Worm (Caenorhabditis elegans) whole organism, L2 larva: ENCODE data around the gene R02E12.4.

Source experiments
- C34F6.9 ChIP-seq: fragments of 150-350 bp; optimal IDR thresholded peaks from 2 replicates; lab custom pipeline; 2014; ENCODE audit warnings: missing biosample characterization, missing genetic modification characterization
- F13H6.1 ChIP-seq: sonication (generic microtip); optimal IDR thresholded peaks from 2 replicates; lab custom pipeline; 2016; ENCODE audit warnings: missing genetic modification characterization, missing compliant biosample characterization
- R02D3.7 ChIP-seq: fragments of 150-350 bp; optimal IDR thresholded peaks from 2 replicates; lab custom pipeline; 2014; ENCODE audit warnings: missing biosample characterization, missing genetic modification characterization
- ZK546.5 ChIP-seq: sonication (generic microtip); optimal IDR thresholded peaks from 2 replicates; lab custom pipeline; 2017; ENCODE audit warnings: missing biosample characterization, missing genetic modification characterization
- aly-2 ChIP-seq: fragments of 150-350 bp; optimal IDR thresholded peaks from 2 replicates; lab custom pipeline; 2014; ENCODE audit warnings: missing biosample characterization, missing genetic modification characterization
- blmp-1 ChIP-seq: sonication (generic microtip); optimal IDR thresholded peaks from 2 replicates; lab custom pipeline; 2017; ENCODE audit warnings: missing genetic modification characterization, mild to moderate bottlenecking, missing compliant biosample characterization, antibody characterized with exemption, moderate library complexity; ENCODE audit not compliant: insufficient read depth
- ceh-16 ChIP-seq: fragments of 150-350 bp; optimal IDR thresholded peaks from 2 replicates; lab custom pipeline; 2014; ENCODE audit warnings: missing biosample characterization, missing genetic modification characterization
- ceh-82 ChIP-seq: fragments of 150-350 bp; optimal IDR thresholded peaks from 2 replicates; lab custom pipeline; 2014; ENCODE audit warnings: missing biosample characterization, missing genetic modification characterization
- crh-2 ChIP-seq: sonication (generic microtip); optimal IDR thresholded peaks from 2 replicates; lab custom pipeline; 2017; ENCODE audit warnings: missing biosample characterization, missing genetic modification characterization
- egl-27 ChIP-seq: sonication (generic microtip); optimal IDR thresholded peaks from 3 replicates; lab custom pipeline; 2017; ENCODE audit warnings: missing biosample characterization, missing genetic modification reagents, missing genetic modification characterization
- elt-1 ChIP-seq: fragments of 150-350 bp; optimal IDR thresholded peaks from 2 replicates; lab custom pipeline; 2014; ENCODE audit warnings: missing biosample characterization, missing genetic modification characterization
- elt-3 ChIP-seq: sonication (generic microtip); optimal IDR thresholded peaks from 2 replicates; lab custom pipeline; 2017; ENCODE audit warnings: missing biosample characterization, missing genetic modification characterization
- fos-1 ChIP-seq: fragments of 150-350 bp; optimal IDR thresholded peaks from 2 replicates; lab custom pipeline; 2014; ENCODE audit warnings: missing biosample characterization, missing genetic modification characterization
- gmeb-1 ChIP-seq: fragments of 150-350 bp; optimal IDR thresholded peaks from 2 replicates; lab custom pipeline; 2014; ENCODE audit warnings: missing biosample characterization, missing genetic modification characterization
- lin-11 ChIP-seq: fragments of 150-350 bp; sonication (generic microtip); optimal IDR thresholded peaks from 2 replicates; lab custom pipeline; 2014; ENCODE audit warnings: missing biosample characterization, missing genetic modification characterization, inconsistent platforms, mixed read lengths
- lin-13 ChIP-seq: fragments of 150-350 bp; optimal IDR thresholded peaks from 2 replicates; lab custom pipeline; 2014; ENCODE audit warnings: missing biosample characterization, missing genetic modification reagents, missing genetic modification characterization
- lsy-2 ChIP-seq, 2 experiments: fragments of 150-350 bp in 1 of 2; sonication (generic microtip) in 1 of 2; optimal IDR thresholded peaks; 2 replicates each; lab custom pipeline; 2014 to 2017; ENCODE audit warnings: missing biosample characterization in 2 of 2, missing genetic modification characterization in 2 of 2
- mab-5 ChIP-seq: fragments of 150-350 bp; optimal IDR thresholded peaks from 2 replicates; lab custom pipeline; 2014; ENCODE audit warnings: missing biosample characterization, missing genetic modification characterization
- mbf-1 ChIP-seq: sonication (generic microtip); optimal IDR thresholded peaks from 2 replicates; lab custom pipeline; 2017; ENCODE audit warnings: missing biosample characterization, missing genetic modification characterization
- mdl-1 ChIP-seq, 2 experiments: fragments of 150-350 bp in 1 of 2; sonication (generic microtip) in 1 of 2; optimal IDR thresholded peaks; 2 replicates each; lab custom pipeline; 2017; ENCODE audit warnings: missing biosample characterization in 2 of 2, missing genetic modification characterization in 2 of 2
- nhr-10 ChIP-seq: sonication (generic microtip); optimal IDR thresholded peaks from 2 replicates; lab custom pipeline; 2017; ENCODE audit warnings: missing biosample characterization, missing genetic modification characterization
- nhr-12 ChIP-seq: fragments of 150-350 bp; optimal IDR thresholded peaks from 2 replicates; lab custom pipeline; 2014; ENCODE audit warnings: missing biosample characterization, missing genetic modification characterization
- nhr-129 ChIP-seq: fragments of 150-350 bp; optimal IDR thresholded peaks from 2 replicates; lab custom pipeline; 2014; ENCODE audit warnings: missing biosample characterization, missing genetic modification characterization
- nhr-21 ChIP-seq: fragments of 150-350 bp; optimal IDR thresholded peaks from 2 replicates; lab custom pipeline; 2014; ENCODE audit warnings: missing biosample characterization, missing genetic modification characterization
- nhr-23 ChIP-seq: fragments of 150-350 bp; optimal IDR thresholded peaks from 2 replicates; lab custom pipeline; 2014; ENCODE audit warnings: missing biosample characterization, missing genetic modification reagents, missing genetic modification characterization
- nhr-237 ChIP-seq: fragments of 150-350 bp; optimal IDR thresholded peaks from 2 replicates; lab custom pipeline; 2014; ENCODE audit warnings: missing biosample characterization, missing genetic modification characterization
- nhr-25 ChIP-seq: fragments of 150-350 bp; sonication (generic microtip); optimal IDR thresholded peaks from 3 replicates; lab custom pipeline; 2014; ENCODE audit warnings: missing biosample characterization, missing genetic modification characterization
- nhr-6 ChIP-seq: fragments of 150-350 bp; optimal IDR thresholded peaks from 2 replicates; lab custom pipeline; 2014; ENCODE audit warnings: missing biosample characterization, missing genetic modification characterization
- nhr-77 ChIP-seq: fragments of 150-350 bp; optimal IDR thresholded peaks from 2 replicates; lab custom pipeline; 2014; ENCODE audit warnings: missing biosample characterization, missing genetic modification characterization
- peb-1 ChIP-seq: fragments of 150-350 bp; optimal IDR thresholded peaks from 2 replicates; lab custom pipeline; 2014; ENCODE audit warnings: missing biosample characterization, missing genetic modification characterization
- sem-4 ChIP-seq: fragments of 150-350 bp; optimal IDR thresholded peaks from 2 replicates; lab custom pipeline; 2014; ENCODE audit warnings: missing biosample characterization, missing genetic modification reagents, missing genetic modification characterization
- skn-1 ChIP-seq: sonication (generic microtip); optimal IDR thresholded peaks from 2 replicates; lab custom pipeline; 2017; ENCODE audit warnings: missing biosample characterization, missing genetic modification characterization
- sma-3 ChIP-seq: sonication (generic microtip); optimal IDR thresholded peaks from 2 replicates; lab custom pipeline; 2016; ENCODE audit warnings: missing genetic modification reagents, missing genetic modification characterization, missing compliant biosample characterization
- sma-9 ChIP-seq, 2 experiments: fragments of 150-350 bp in 1 of 2; sonication (generic microtip) in 1 of 2; optimal IDR thresholded peaks; 2 replicates each; lab custom pipeline; 2014 to 2016; ENCODE audit warnings: missing genetic modification characterization in 2 of 2, mild to moderate bottlenecking in 1 of 2, missing biosample characterization in 1 of 2, missing compliant biosample characterization in 1 of 2, missing genetic modification reagents in 1 of 2, moderate library complexity in 1 of 2
- unc-55 ChIP-seq: fragments of 150-350 bp; sonication (generic microtip); optimal IDR thresholded peaks from 3 replicates; lab custom pipeline; 2014; ENCODE audit warnings: missing biosample characterization, missing genetic modification reagents, missing genetic modification characterization
- zag-1 ChIP-seq: fragments of 150-350 bp; optimal IDR thresholded peaks from 2 replicates; lab custom pipeline; 2014; ENCODE audit warnings: missing biosample characterization, missing genetic modification characterization

The R02E12.4 gene

ce11 chrX:3968209-3968960 is 36.7 kb upstream of the R02E12.4 start, which contains the start of gene C16B8.3:
TSS of gene C16B8.3 (minus strand) at chrX:3968634.
- no peak for TF ChIP-seq ceh-16
- no peak for TF ChIP-seq lin-11
- peak; percentile 67 for TF ChIP-seq fos-1 (tag; lab: Kevin White, UChicago)
- TF ChIP-seq mdl-1 (tag; optimal IDR thresholded peaks at IDR 0.05; lab: Kevin White, UChicago): peak in 1 of 2 experiments; percentile 11
- no peak for TF ChIP-seq nhr-77 (tag; lab: Kevin White, UChicago)
- no peak for TF ChIP-seq nhr-10 (tag; lab: Kevin White, UChicago)
- TF ChIP-seq elt-1: no peak
- no peak for TF ChIP-seq nhr-12 (tag; lab: Kevin White, UChicago)
- TF ChIP-seq aly-2: no peak
- TF ChIP-seq nhr-6 (tag; lab: Kevin White, UChicago): no peak
- no peak for TF ChIP-seq ceh-82 (tag; lab: Kevin White, UChicago)
- no peak for TF ChIP-seq skn-1 (tag; lab: Kevin White, UChicago)
- TF ChIP-seq gmeb-1 (tag; lab: Kevin White, UChicago): peak; percentile 37
- TF ChIP-seq nhr-237: no peak
- no peak for TF ChIP-seq elt-3 (tag; lab: Kevin White, UChicago)
- no peak for TF ChIP-seq nhr-25 (tag; lab: Kevin White, UChicago)
- no peak for TF ChIP-seq blmp-1 (tag; lab: Kevin White, UChicago)
- no peak for TF ChIP-seq unc-55 (GFP tag; lab: Kevin White, UChicago)
- TF ChIP-seq nhr-23 (tag; lab: Kevin White, UChicago): no peak
- no peak for TF ChIP-seq sem-4
- TF ChIP-seq nhr-21 (tag; lab: Kevin White, UChicago): no peak
- no peak for TF ChIP-seq R02D3.7
- no peak for TF ChIP-seq mbf-1 (tag; lab: Kevin White, UChicago)
- peak; percentile 61 for TF ChIP-seq crh-2 (tag; lab: Kevin White, UChicago)
- TF ChIP-seq peb-1 (tag; lab: Kevin White, UChicago): no peak
- TF ChIP-seq sma-9 (GFP tag; optimal IDR thresholded peaks at IDR 0.05; lab: Kevin White, UChicago): peak; percentile 27
- TF ChIP-seq sma-9 (tag; optimal IDR thresholded peaks at IDR 0.05; lab: Kevin White, UChicago): no peak
- TF ChIP-seq F13H6.1 (tag; lab: Kevin White, UChicago): peak; percentile 2
- TF ChIP-seq egl-27 (tag; lab: Kevin White, UChicago): no peak

- TF ChIP-seq nhr-129 (peak; percentile 49), crh-2 (tag; lab: Kevin White, UChicago) (peak; percentile 25), sma-9 (GFP tag; optimal IDR thresholded peaks at IDR 0.05; lab: Kevin White, UChicago) (peak; percentile 18), sma-9 (tag; optimal IDR thresholded peaks at IDR 0.05; lab: Kevin White, UChicago) (no peak), nhr-77 (tag; lab: Kevin White, UChicago) (no peak)
Measured at ce11 chrX:3969353-3969752, 35.8 kb upstream of the R02E12.4 start.

ce11 chrX:3969980-3970403 is 35.1 kb upstream of the R02E12.4 start:
- peak; percentile 67 for TF ChIP-seq mab-5
- TF ChIP-seq unc-55 (GFP tag; lab: Kevin White, UChicago): peak; percentile 59
- peak; percentile 70 for TF ChIP-seq fos-1 (tag; lab: Kevin White, UChicago)
- TF ChIP-seq C34F6.9 (tag; lab: Kevin White, UChicago): peak; percentile 47
- peak; percentile 68 for TF ChIP-seq lin-11
- no peak for TF ChIP-seq ZK546.5 (tag; lab: Kevin White, UChicago)
- TF ChIP-seq mdl-1 (tag; optimal IDR thresholded peaks at IDR 0.05; lab: Kevin White, UChicago): peak in 1 of 2 experiments; percentile 44
- peak; percentile 89 for TF ChIP-seq nhr-129
- peak; percentile 59 for TF ChIP-seq egl-27 (tag; lab: Kevin White, UChicago)
- TF ChIP-seq lsy-2 (tag; optimal IDR thresholded peaks at IDR 0.05; lab: Kevin White, UChicago): peak in 1 of 2 experiments; percentile 69
- TF ChIP-seq elt-3 (tag; lab: Kevin White, UChicago): no peak
- peak; percentile 84 for TF ChIP-seq crh-2 (tag; lab: Kevin White, UChicago)
- TF ChIP-seq nhr-6 (tag; lab: Kevin White, UChicago): no peak
- no peak for TF ChIP-seq blmp-1 (tag; lab: Kevin White, UChicago)
- TF ChIP-seq sma-3 (GFP tag; lab: Kevin White, UChicago): peak; percentile 76
- peak; percentile 67 for TF ChIP-seq gmeb-1 (tag; lab: Kevin White, UChicago)
- peak; percentile 68 for TF ChIP-seq F13H6.1 (tag; lab: Kevin White, UChicago)
- TF ChIP-seq lin-13 (GFP tag; lab: Kevin White, UChicago): peak; percentile 67
- TF ChIP-seq nhr-237: no peak
- peak; percentile 72 for TF ChIP-seq sma-9 (GFP tag; optimal IDR thresholded peaks at IDR 0.05; lab: Kevin White, UChicago)
- TF ChIP-seq sma-9 (tag; optimal IDR thresholded peaks at IDR 0.05; lab: Kevin White, UChicago): no peak
- TF ChIP-seq nhr-21 (tag; lab: Kevin White, UChicago): peak; percentile 48
- peak; percentile 37 for TF ChIP-seq zag-1
- no peak for TF ChIP-seq ceh-82 (tag; lab: Kevin White, UChicago)
